Fruit fly (Drosophila melanogaster) whole organism, embryonic: ENCODE measurements around the gene idc.

Experiments
- Abd-B ChIP-seq: fragments of 200-800 bp; sonication (Bioruptor generic); optimal IDR thresholded peaks from 2 replicates; lab custom pipeline; 2018; ENCODE audit warnings: missing biosample characterization, mild to moderate bottlenecking, missing genetic modification characterization, moderate library complexity
- Asciz ChIP-seq: fragments of 200-800 bp; sonication (Bioruptor generic); optimal IDR thresholded peaks from 2 replicates; lab custom pipeline; 2017; ENCODE audit warnings: missing biosample characterization, mild to moderate bottlenecking, missing genetic modification characterization, missing genetic modification reagents
- B-H2 ChIP-seq: fragments of 200-800 bp; sonication (Bioruptor generic); optimal IDR thresholded peaks from 2 replicates; lab custom pipeline; 2018; ENCODE audit warnings: missing biosample characterization, mild to moderate bottlenecking, missing genetic modification characterization
- CG10267 ChIP-seq: fragments of 200-800 bp; sonication (Bioruptor generic); optimal IDR thresholded peaks from 2 replicates; lab custom pipeline; 2018; ENCODE audit warnings: missing biosample characterization, mild to moderate bottlenecking, missing genetic modification characterization, moderate library complexity
- CG10979 ChIP-seq: fragments of 200-800 bp; sonication (Bioruptor generic); optimal IDR thresholded peaks from 2 replicates; lab custom pipeline; 2018; ENCODE audit warnings: missing biosample characterization, mild to moderate bottlenecking, missing genetic modification characterization, moderate library complexity
- CG11504 ChIP-seq: fragments of 200-800 bp; sonication (Bioruptor generic); optimal IDR thresholded peaks from 3 replicates; lab custom pipeline; 2019; ENCODE audit warnings: missing biosample characterization, mild to moderate bottlenecking, missing genetic modification characterization, moderate library complexity
- CG13424 ChIP-seq: fragments of 200-800 bp; sonication (Bioruptor generic); optimal IDR thresholded peaks from 2 replicates; lab custom pipeline; 2019; ENCODE audit warnings: missing biosample characterization, mild to moderate bottlenecking, missing genetic modification characterization, moderate library complexity
- CG13775 ChIP-seq: fragments of 200-800 bp; sonication (Bioruptor generic); optimal IDR thresholded peaks from 3 replicates; lab custom pipeline; 2017; ENCODE audit warnings: missing biosample characterization, mild to moderate bottlenecking, missing genetic modification characterization
- CG17186 ChIP-seq: fragments of 200-800 bp; sonication (Bioruptor generic); optimal IDR thresholded peaks from 3 replicates; lab custom pipeline; 2017; ENCODE audit warnings: missing biosample characterization, missing genetic modification reagents, missing genetic modification characterization
- CG17361 ChIP-seq: fragments of 200-800 bp; sonication (Bioruptor generic); IDR thresholded peaks from 3 replicates; pipeline ENCODE4 v1.3.6; 2022; ENCODE audit warnings: missing biosample characterization, missing genetic modification characterization
- CG18262 ChIP-seq: fragments of 200-800 bp; optimal IDR thresholded peaks from 3 replicates; lab custom pipeline; 2019; ENCODE audit warnings: missing biosample characterization, mild to moderate bottlenecking, missing genetic modification characterization, moderate library complexity
- CG2120 ChIP-seq: fragments of 200-800 bp; sonication (Bioruptor generic); optimal IDR thresholded peaks from 3 replicates; lab custom pipeline; 2016; ENCODE audit warnings: missing biosample characterization, missing genetic modification characterization
- CG2678 ChIP-seq: fragments of 200-800 bp; sonication (Bioruptor generic); optimal IDR thresholded peaks from 3 replicates; lab custom pipeline; 2019; ENCODE audit warnings: missing biosample characterization, mild to moderate bottlenecking, missing genetic modification characterization, moderate library complexity
- CG2712 ChIP-seq: fragments of 200-800 bp; optimal IDR thresholded peaks from 3 replicates; lab custom pipeline; 2019; ENCODE audit warnings: missing biosample characterization, mild to moderate bottlenecking, missing genetic modification characterization, moderate library complexity
- CG30403 ChIP-seq: fragments of 200-800 bp; sonication (Bioruptor generic); optimal IDR thresholded peaks from 3 replicates; lab custom pipeline; 2016; ENCODE audit warnings: missing biosample characterization, missing genetic modification characterization
- CG31441 ChIP-seq: fragments of 200-800 bp; sonication (Bioruptor generic); IDR thresholded peaks from 2 replicates; pipeline ENCODE4 v1.3.6; 2022; ENCODE audit warnings: missing biosample characterization, missing genetic modification characterization
- CG32532 ChIP-seq: fragments of 200-800 bp; sonication (Bioruptor generic); IDR thresholded peaks from 2 replicates; pipeline ENCODE4 v1.3.6; 2022; ENCODE audit warnings: missing biosample characterization, missing genetic modification characterization
- CG3838 ChIP-seq: fragments of 200-800 bp; sonication (Bioruptor generic); optimal IDR thresholded peaks from 3 replicates; lab custom pipeline; 2016; ENCODE audit warnings: missing biosample characterization, missing genetic modification characterization
- CG6689 ChIP-seq: fragments of 200-800 bp; sonication (Bioruptor generic); IDR thresholded peaks from 2 replicates; pipeline ENCODE4 v1.3.6; 2022; ENCODE audit warnings: missing biosample characterization, missing genetic modification characterization
- CG7786 ChIP-seq: fragments of 200-800 bp; sonication (Bioruptor generic); optimal IDR thresholded peaks from 2 replicates; lab custom pipeline; 2016; ENCODE audit warnings: missing biosample characterization, missing genetic modification characterization
- CG9437 ChIP-seq: fragments of 200-800 bp; sonication (Bioruptor generic); optimal IDR thresholded peaks from 2 replicates; lab custom pipeline; 2018; ENCODE audit warnings: missing biosample characterization, mild to moderate bottlenecking, missing genetic modification characterization
- CoRest ChIP-seq: fragments of 200-800 bp; sonication (Bioruptor generic); optimal IDR thresholded peaks from 3 replicates; lab custom pipeline; 2018; ENCODE audit warnings: missing biosample characterization, mild to moderate bottlenecking, missing genetic modification characterization, moderate library complexity
- D19A ChIP-seq: fragments of 200-800 bp; optimal IDR thresholded peaks from 3 replicates; lab custom pipeline; 2019; ENCODE audit warnings: missing biosample characterization, mild to moderate bottlenecking, missing genetic modification characterization, moderate library complexity
- Ets65A ChIP-seq: fragments of 200-800 bp; sonication (Bioruptor generic); peaks from one replicate; lab custom pipeline; 2016; ENCODE audit warnings: missing biosample characterization, missing genetic modification characterization
- Hr51 ChIP-seq, 2 experiments: fragments of 200-800 bp; sonication (Bioruptor generic); optimal IDR thresholded peaks; 2 replicates in 1 of 2; 3 replicates in 1 of 2; lab custom pipeline; 2016 to 2018; ENCODE audit warnings: missing biosample characterization in 2 of 2, missing genetic modification characterization in 2 of 2, mild to moderate bottlenecking in 1 of 2, moderate library complexity in 1 of 2
- Med ChIP-seq: fragments of 200-800 bp; sonication (Bioruptor generic); peaks from one replicate; lab custom pipeline; 2016; ENCODE audit warnings: missing biosample characterization, missing genetic modification characterization, mild to moderate bottlenecking, inconsistent platforms, moderate library complexity
- Oli ChIP-seq: fragments of 200-800 bp; sonication (Bioruptor generic); optimal IDR thresholded peaks from 2 replicates; lab custom pipeline; 2018; ENCODE audit warnings: missing biosample characterization, mild to moderate bottlenecking, missing genetic modification characterization, moderate library complexity
- Pdp1 ChIP-seq, 2 experiments: fragments of 200-800 bp; sonication (Bioruptor generic); optimal IDR thresholded peaks; 3 replicates each; lab custom pipeline; 2016; ENCODE audit warnings: missing biosample characterization in 2 of 2, missing genetic modification characterization in 2 of 2, mild to moderate bottlenecking in 1 of 2, moderate library complexity in 1 of 2
- Ptx1 ChIP-seq: fragments of 200-800 bp; sonication (Bioruptor generic); IDR thresholded peaks from 2 replicates; pipeline ENCODE4 v1.3.6; 2022; ENCODE audit warnings: missing biosample characterization, missing genetic modification characterization
- Sox102F ChIP-seq: fragments of 200-800 bp; sonication (Bioruptor generic); optimal IDR thresholded peaks from 2 replicates; lab custom pipeline; 2018; ENCODE audit warnings: missing biosample characterization, mild to moderate bottlenecking, missing genetic modification characterization, moderate library complexity
- Sry-δ ChIP-seq: fragments of 200-800 bp; sonication (Bioruptor generic); optimal IDR thresholded peaks from 2 replicates; lab custom pipeline; 2016; ENCODE audit warnings: missing biosample characterization, missing genetic modification characterization
- az2 ChIP-seq: fragments of 200-800 bp; sonication (Bioruptor generic); optimal IDR thresholded peaks from 3 replicates; lab custom pipeline; 2016; ENCODE audit warnings: missing biosample characterization, missing genetic modification characterization
- bcd ChIP-seq: fragments of 200-800 bp; sonication (Bioruptor generic); optimal IDR thresholded peaks from 2 replicates; lab custom pipeline; 2017; ENCODE audit warnings: missing biosample characterization, mild to moderate bottlenecking, missing genetic modification characterization
- chif ChIP-seq, 2 experiments: fragments of 200-800 bp; sonication (Bioruptor generic); optimal IDR thresholded peaks; 3 replicates each; lab custom pipeline; 2016; ENCODE audit warnings: missing biosample characterization in 2 of 2, missing genetic modification characterization in 2 of 2
- dmrt99B ChIP-seq: fragments of 200-800 bp; sonication (Bioruptor generic); optimal IDR thresholded peaks from 2 replicates; lab custom pipeline; 2018; ENCODE audit warnings: missing biosample characterization, mild to moderate bottlenecking, missing genetic modification characterization, moderate library complexity
- dysf ChIP-seq: fragments of 200-800 bp; sonication (Bioruptor generic); IDR thresholded peaks from 3 replicates; pipeline ENCODE4 v1.3.6; 2022; ENCODE audit warnings: missing biosample characterization, missing genetic modification characterization
- eve ChIP-seq, 2 experiments: fragments of >200 bp; optimal IDR thresholded peaks; 2 replicates each; lab custom pipeline; 2017; ENCODE audit warnings: missing biosample characterization in 2 of 2, missing genetic modification characterization in 2 of 2
- gem ChIP-seq: fragments of 200-800 bp; sonication (Bioruptor generic); optimal IDR thresholded peaks from 2 replicates; lab custom pipeline; 2019; ENCODE audit warnings: missing biosample characterization, mild to moderate bottlenecking, missing genetic modification characterization, moderate library complexity
- h ChIP-seq: fragments of >200 bp; optimal IDR thresholded peaks from 2 replicates; lab custom pipeline; 2017
- luna ChIP-seq: fragments of 200-800 bp; sonication (Bioruptor generic); optimal IDR thresholded peaks from 2 replicates; lab custom pipeline; 2016; ENCODE audit warnings: missing biosample characterization, missing genetic modification characterization
- nmo ChIP-seq: fragments of 200-800 bp; sonication (Bioruptor generic); optimal IDR thresholded peaks from 2 replicates; lab custom pipeline; 2018; ENCODE audit warnings: missing biosample characterization, mild to moderate bottlenecking, missing genetic modification characterization, moderate library complexity
- org-1 ChIP-seq: fragments of 200-800 bp; sonication (Bioruptor generic); optimal IDR thresholded peaks from 2 replicates; lab custom pipeline; 2017; ENCODE audit warnings: missing biosample characterization, missing genetic modification characterization
- phol ChIP-seq: fragments of 200-800 bp; sonication (Bioruptor generic); optimal IDR thresholded peaks from 3 replicates; lab custom pipeline; 2018; ENCODE audit warnings: missing biosample characterization, mild to moderate bottlenecking, missing genetic modification characterization, moderate library complexity
- prd ChIP-seq, 3 experiments: fragments of >200 bp in 2 of 3; fragments of 200-800 bp in 1 of 3; sonication (Bioruptor generic) in 1 of 3; optimal IDR thresholded peaks in 2 of 3; IDR thresholded peaks in 1 of 3; 2 replicates in 2 of 3; 3 replicates in 1 of 3; pipeline versions ENCODE4 v1.3.6 to Lab custom; 2017 to 2022; ENCODE audit warnings: missing biosample characterization in 1 of 3, missing genetic modification characterization in 1 of 3
- row ChIP-seq: fragments of 200-800 bp; sonication (Bioruptor generic); IDR thresholded peaks from 3 replicates; pipeline ENCODE4 v1.3.6; 2022; ENCODE audit warnings: missing biosample characterization, missing genetic modification characterization
- sens ChIP-seq: fragments of 200-800 bp; sonication (Bioruptor generic); peaks from one replicate; lab custom pipeline; 2016; ENCODE audit warnings: missing biosample characterization, missing genetic modification characterization
- sisA ChIP-seq: fragments of 200-800 bp; sonication (Bioruptor generic); IDR thresholded peaks from 2 replicates; pipeline ENCODE4 v1.3.6; 2022; ENCODE audit warnings: missing biosample characterization, missing genetic modification characterization
- tll ChIP-seq, 2 experiments: fragments of 200-800 bp in 1 of 2; fragments of >200 bp in 1 of 2; sonication (Bioruptor generic) in 1 of 2; optimal IDR thresholded peaks; 2 replicates each; lab custom pipeline; 2017 to 2019; ENCODE audit warnings: missing biosample characterization in 2 of 2, missing genetic modification characterization in 2 of 2, mild to moderate bottlenecking in 1 of 2, moderate library complexity in 1 of 2
- trem ChIP-seq: fragments of 200-800 bp; optimal IDR thresholded peaks from 3 replicates; lab custom pipeline; 2019; ENCODE audit warnings: missing biosample characterization, mild to moderate bottlenecking, missing genetic modification characterization, moderate library complexity

Gene idc

DNA sequence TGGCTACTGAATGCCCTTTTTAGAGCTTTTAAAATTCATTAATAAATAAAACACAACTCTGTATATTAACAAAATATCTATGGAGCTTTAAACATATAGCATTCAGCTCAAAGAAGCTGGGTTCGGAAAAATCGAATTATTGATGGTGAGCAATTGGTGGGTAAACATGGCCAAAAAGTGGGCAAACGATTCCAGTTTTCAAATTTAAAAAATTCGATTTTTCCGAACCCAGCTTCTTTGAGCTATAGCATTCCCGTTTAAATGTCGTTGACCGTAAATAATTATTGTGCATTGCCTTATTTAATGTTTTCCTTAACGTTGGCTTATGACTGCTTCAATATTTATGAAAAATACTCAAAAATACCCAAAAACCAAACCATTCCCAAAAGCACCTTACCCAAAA lies 30.0 kb upstream of the idc start:
- peak; percentile 89 for TF ChIP-seq D19A
- TF ChIP-seq phol (tag; lab: Kevin White, UChicago): peak; percentile 26
- TF ChIP-seq nmo: peak; percentile 18
- no peak for TF ChIP-seq org-1 (GFP tag; lab: Kevin White, UChicago)
- TF ChIP-seq Asciz (GFP tag; lab: Kevin White, UChicago): no peak
- TF ChIP-seq az2 (GFP tag; lab: Kevin White, UChicago): no peak
- 0 out of 2 replicates have a peak, but pooled peaks have one; percentile 9 for TF ChIP-seq CG6689 (GFP tag; lab: Robert Waterston, UW)
- no peak for TF ChIP-seq CG3838 (GFP tag; lab: Kevin White, UChicago)
- TF ChIP-seq Sry-δ (GFP tag; lab: Kevin White, UChicago): no peak
- no peak for TF ChIP-seq CG7786
- no peak for TF ChIP-seq B-H2 (GFP tag; lab: Kevin White, UChicago)
- no peak for TF ChIP-seq h (lab: Kevin White, UChicago)
- peak; percentile 12 for TF ChIP-seq CG13424 (tag; lab: Kevin White, UChicago)
- TF ChIP-seq sisA (GFP tag; lab: Robert Waterston, UW): peak; percentile 25; the same call in 1 of the 2 replicates
- peak; percentile 66 for TF ChIP-seq sens (GFP tag; lab: Kevin White, UChicago)
- TF ChIP-seq bcd (GFP tag; lab: Kevin White, UChicago): peak; percentile 21
- TF ChIP-seq Abd-B (GFP tag; lab: Kevin White, UChicago): peak; percentile 35
- TF ChIP-seq CG17361 (GFP tag; lab: Robert Waterston, UW): peak; percentile 57; the same call in 2 of the 3 replicates
- TF ChIP-seq dmrt99B: peak; percentile 11
- peak; percentile 57; the same call in 2 of the 3 replicates for TF ChIP-seq row
- TF ChIP-seq CG11504 (tag; lab: Kevin White, UChicago): peak; percentile 45
- TF ChIP-seq Oli (tag; lab: Kevin White, UChicago): peak; percentile 5
- TF ChIP-seq Hr51 (GFP tag; optimal IDR thresholded peaks at IDR 0.05; lab: Kevin White, UChicago): peak in 1 of 2 experiments; percentile 33
- peak; percentile 73 for TF ChIP-seq Med
- TF ChIP-seq tll (GFP tag; optimal IDR thresholded peaks at IDR 0.05; lab: Kevin White, UChicago): no peak
- TF ChIP-seq dysf: 0 out of 3 replicates have a peak, but pooled peaks have one; percentile 21
- no peak for TF ChIP-seq CG13775 (GFP tag; lab: Kevin White, UChicago)
- TF ChIP-seq CG30403 (GFP tag; lab: Kevin White, UChicago): peak; percentile 18
- TF ChIP-seq CG2678 (tag; lab: Kevin White, UChicago): peak; percentile 20
- peak; percentile 32; the same call in 1 of the 2 replicates for TF ChIP-seq Ptx1 (GFP tag; lab: Robert Waterston, UW)
- peak in 1 of 2 experiments; percentile 32 for TF ChIP-seq eve (GFP tag; optimal IDR thresholded peaks at IDR 0.05; lab: Kevin White, UChicago)
- peak; percentile 11 for TF ChIP-seq CG2120
- peak; percentile 2 for TF ChIP-seq CG10267 (tag; lab: Kevin White, UChicago)
- TF ChIP-seq chif (GFP tag; optimal IDR thresholded peaks at IDR 0.05; lab: Kevin White, UChicago): no peak
- TF ChIP-seq Sox102F (GFP tag; lab: Kevin White, UChicago): peak; percentile 24
- TF ChIP-seq gem (tag; lab: Kevin White, UChicago): peak; percentile 44
- TF ChIP-seq trem: no peak
- TF ChIP-seq CG32532 (GFP tag; lab: Robert Waterston, UW): peak; percentile 24; the same call in 1 of the 2 replicates
- peak in 1 of 2 experiments; percentile 8 for TF ChIP-seq Pdp1 (GFP tag; optimal IDR thresholded peaks at IDR 0.05; lab: Kevin White, UChicago)
- TF ChIP-seq CG10979 (tag; lab: Kevin White, UChicago): peak; percentile 30
- peak; percentile 15 for TF ChIP-seq CG9437 (GFP tag; lab: Kevin White, UChicago)
- TF ChIP-seq CG18262: peak; percentile 45
- peak; percentile 42 for TF ChIP-seq CG2712 (tag; lab: Kevin White, UChicago)
- TF ChIP-seq CG31441: peak; percentile 38; the same call in 1 of the 2 replicates
- no peak for TF ChIP-seq luna (GFP tag; lab: Kevin White, UChicago)
- no peak for TF ChIP-seq prd (optimal IDR thresholded peaks at IDR 0.05; lab: Kevin White, UChicago)
- peak; percentile 15; the same call in 1 of the 3 replicates for TF ChIP-seq prd (GFP tag; IDR thresholded peaks at IDR 0.05; lab: Robert Waterston, UW)
- TF ChIP-seq CoRest: peak; percentile 50
- no peak for TF ChIP-seq CG17186
- TF ChIP-seq Ets65A (GFP tag; lab: Kevin White, UChicago): peak; percentile 91
